Worm (Caenorhabditis elegans) whole organism, L2 larva: ENCODE data around the gene pkc-2.

Source experiments
- C34F6.9 ChIP-seq: fragments of 150-350 bp; optimal IDR thresholded peaks from 2 replicates; lab custom pipeline; 2014; ENCODE audit warnings: missing biosample characterization, missing genetic modification characterization
- F13H6.1 ChIP-seq: sonication (generic microtip); optimal IDR thresholded peaks from 2 replicates; lab custom pipeline; 2016; ENCODE audit warnings: missing genetic modification characterization, missing compliant biosample characterization
- Y55F3AM.14 ChIP-seq: fragments of 200-800 bp; sonication (Bioruptor generic); optimal IDR thresholded peaks from 2 replicates; lab custom pipeline; 2018; ENCODE audit warnings: mild to moderate bottlenecking, missing genetic modification characterization, missing compliant biosample characterization
- ZK546.5 ChIP-seq: sonication (generic microtip); optimal IDR thresholded peaks from 2 replicates; lab custom pipeline; 2017; ENCODE audit warnings: missing biosample characterization, missing genetic modification characterization
- ama-1 ChIP-seq: fragments of 150-350 bp; optimal IDR thresholded peaks from 2 replicates; lab custom pipeline; 2018; ENCODE audit warnings: inconsistent platforms
- blmp-1 ChIP-seq: sonication (generic microtip); optimal IDR thresholded peaks from 2 replicates; lab custom pipeline; 2017; ENCODE audit warnings: missing genetic modification characterization, mild to moderate bottlenecking, missing compliant biosample characterization, antibody characterized with exemption, moderate library complexity; ENCODE audit not compliant: insufficient read depth
- ceh-82 ChIP-seq: fragments of 150-350 bp; optimal IDR thresholded peaks from 2 replicates; lab custom pipeline; 2014; ENCODE audit warnings: missing biosample characterization, missing genetic modification characterization
- crh-2 ChIP-seq: sonication (generic microtip); optimal IDR thresholded peaks from 2 replicates; lab custom pipeline; 2017; ENCODE audit warnings: missing biosample characterization, missing genetic modification characterization
- dmd-4 ChIP-seq: sonication (generic microtip); optimal IDR thresholded peaks from 2 replicates; lab custom pipeline; 2017; ENCODE audit warnings: missing biosample characterization, missing genetic modification characterization
- egl-27 ChIP-seq: sonication (generic microtip); optimal IDR thresholded peaks from 3 replicates; lab custom pipeline; 2017; ENCODE audit warnings: missing biosample characterization, missing genetic modification reagents, missing genetic modification characterization
- elt-1 ChIP-seq: fragments of 150-350 bp; optimal IDR thresholded peaks from 2 replicates; lab custom pipeline; 2014; ENCODE audit warnings: missing biosample characterization, missing genetic modification characterization
- fos-1 ChIP-seq: fragments of 150-350 bp; optimal IDR thresholded peaks from 2 replicates; lab custom pipeline; 2014; ENCODE audit warnings: missing biosample characterization, missing genetic modification characterization
- gmeb-1 ChIP-seq: fragments of 150-350 bp; optimal IDR thresholded peaks from 2 replicates; lab custom pipeline; 2014; ENCODE audit warnings: missing biosample characterization, missing genetic modification characterization
- lin-11 ChIP-seq: fragments of 150-350 bp; sonication (generic microtip); optimal IDR thresholded peaks from 2 replicates; lab custom pipeline; 2014; ENCODE audit warnings: missing biosample characterization, missing genetic modification characterization, inconsistent platforms, mixed read lengths
- lin-13 ChIP-seq: fragments of 150-350 bp; optimal IDR thresholded peaks from 2 replicates; lab custom pipeline; 2014; ENCODE audit warnings: missing biosample characterization, missing genetic modification reagents, missing genetic modification characterization
- lin-39 ChIP-seq: fragments of 150-350 bp; optimal IDR thresholded peaks from 2 replicates; lab custom pipeline; 2014; ENCODE audit warnings: missing biosample characterization, missing genetic modification reagents, missing genetic modification characterization
- lsy-2 ChIP-seq, 2 experiments: fragments of 150-350 bp in 1 of 2; sonication (generic microtip) in 1 of 2; optimal IDR thresholded peaks; 2 replicates each; lab custom pipeline; 2014 to 2017; ENCODE audit warnings: missing biosample characterization in 2 of 2, missing genetic modification characterization in 2 of 2
- mab-5 ChIP-seq: fragments of 150-350 bp; optimal IDR thresholded peaks from 2 replicates; lab custom pipeline; 2014; ENCODE audit warnings: missing biosample characterization, missing genetic modification characterization
- nhr-12 ChIP-seq: fragments of 150-350 bp; optimal IDR thresholded peaks from 2 replicates; lab custom pipeline; 2014; ENCODE audit warnings: missing biosample characterization, missing genetic modification characterization
- nhr-129 ChIP-seq: fragments of 150-350 bp; optimal IDR thresholded peaks from 2 replicates; lab custom pipeline; 2014; ENCODE audit warnings: missing biosample characterization, missing genetic modification characterization
- nhr-21 ChIP-seq: fragments of 150-350 bp; optimal IDR thresholded peaks from 2 replicates; lab custom pipeline; 2014; ENCODE audit warnings: missing biosample characterization, missing genetic modification characterization
- nhr-25 ChIP-seq: fragments of 150-350 bp; sonication (generic microtip); optimal IDR thresholded peaks from 3 replicates; lab custom pipeline; 2014; ENCODE audit warnings: missing biosample characterization, missing genetic modification characterization
- nhr-6 ChIP-seq: fragments of 150-350 bp; optimal IDR thresholded peaks from 2 replicates; lab custom pipeline; 2014; ENCODE audit warnings: missing biosample characterization, missing genetic modification characterization
- sem-4 ChIP-seq: fragments of 150-350 bp; optimal IDR thresholded peaks from 2 replicates; lab custom pipeline; 2014; ENCODE audit warnings: missing biosample characterization, missing genetic modification reagents, missing genetic modification characterization
- skn-1 ChIP-seq: sonication (generic microtip); optimal IDR thresholded peaks from 2 replicates; lab custom pipeline; 2017; ENCODE audit warnings: missing biosample characterization, missing genetic modification characterization
- sma-3 ChIP-seq: sonication (generic microtip); optimal IDR thresholded peaks from 2 replicates; lab custom pipeline; 2016; ENCODE audit warnings: missing genetic modification reagents, missing genetic modification characterization, missing compliant biosample characterization
- sma-9 ChIP-seq, 2 experiments: fragments of 150-350 bp in 1 of 2; sonication (generic microtip) in 1 of 2; optimal IDR thresholded peaks; 2 replicates each; lab custom pipeline; 2014 to 2016; ENCODE audit warnings: missing genetic modification characterization in 2 of 2, mild to moderate bottlenecking in 1 of 2, missing biosample characterization in 1 of 2, missing compliant biosample characterization in 1 of 2, missing genetic modification reagents in 1 of 2, moderate library complexity in 1 of 2
- unc-39 ChIP-seq: fragments of 150-350 bp; optimal IDR thresholded peaks from 2 replicates; lab custom pipeline; 2014; ENCODE audit warnings: missing biosample characterization, missing genetic modification characterization
- unc-55 ChIP-seq: fragments of 150-350 bp; sonication (generic microtip); optimal IDR thresholded peaks from 3 replicates; lab custom pipeline; 2014; ENCODE audit warnings: missing biosample characterization, missing genetic modification reagents, missing genetic modification characterization
- unc-62 ChIP-seq: fragments of 150-350 bp; optimal IDR thresholded peaks from 2 replicates; lab custom pipeline; 2014; ENCODE audit warnings: missing biosample characterization, missing genetic modification reagents, missing genetic modification characterization
- ztf-1 ChIP-seq: fragments of 200-800 bp; sonication (Bioruptor generic); conservative IDR thresholded peaks from 2 replicates; pipeline ENCODE4 v1.3.6; 2022; ENCODE audit warnings: missing genetic modification characterization, missing compliant biosample characterization
- ztf-4 ChIP-seq: fragments of 150-350 bp; optimal IDR thresholded peaks from 2 replicates; lab custom pipeline; 2014; ENCODE audit warnings: missing biosample characterization, missing genetic modification characterization

Gene pkc-2

ce11 chrX:9428059-9428458 lies 63.4 kb downstream of the pkc-2 start, which contains the start of gene B0272.4:
B0272.4 (plus strand) TSS chrX:9428431.
- TF ChIP-seq crh-2 (peak; percentile 35), fos-1 (peak; percentile 95), unc-39 (no peak), ZK546.5 (tag; lab: Kevin White, UChicago) (no peak), nhr-21 (tag; lab: Kevin White, UChicago) (no peak), nhr-6 (tag; lab: Kevin White, UChicago) (no peak), ztf-1 (GFP tag; lab: Robert Waterston, UW) (no peak), gmeb-1 (tag; lab: Kevin White, UChicago) (peak; percentile 44), sma-9 (GFP tag; optimal IDR thresholded peaks at IDR 0.05; lab: Kevin White, UChicago) (peak; percentile 5), sma-9 (tag; optimal IDR thresholded peaks at IDR 0.05; lab: Kevin White, UChicago) (no peak), Y55F3AM.14 (GFP tag; lab: Kevin White, UChicago) (no peak), elt-1 (tag; lab: Kevin White, UChicago) (no peak)

- TF ChIP-seq unc-62 (GFP tag; lab: Kevin White, UChicago) (no peak), ceh-82 (tag; lab: Kevin White, UChicago) (no peak), ztf-4 (tag; lab: Kevin White, UChicago) (no peak), crh-2 (peak; percentile 73), lin-13 (GFP tag; lab: Kevin White, UChicago) (no peak), dmd-4 (no peak), nhr-6 (tag; lab: Kevin White, UChicago) (no peak), lsy-2 (tag; optimal IDR thresholded peaks at IDR 0.05; lab: Kevin White, UChicago) (peak in 1 of 2 experiments; percentile 39), sem-4 (tag; lab: Kevin White, UChicago) (peak; percentile 30), fos-1 (peak; percentile 65), sma-3 (peak; percentile 69), nhr-12 (no peak), Y55F3AM.14 (GFP tag; lab: Kevin White, UChicago) (no peak), sma-9 (GFP tag; optimal IDR thresholded peaks at IDR 0.05; lab: Kevin White, UChicago) (peak; percentile 69), sma-9 (tag; optimal IDR thresholded peaks at IDR 0.05; lab: Kevin White, UChicago) (no peak), C34F6.9 (no peak), blmp-1 (no peak), skn-1 (peak; percentile 5), nhr-25 (peak; percentile 46), gmeb-1 (tag; lab: Kevin White, UChicago) (peak; percentile 56), lin-11 (no peak), egl-27 (peak; percentile 29), lin-39 (tag; lab: Kevin White, UChicago) (no peak), ama-1 (lab: Kevin White, UChicago) (no peak), mab-5 (tag; lab: Kevin White, UChicago) (no peak), nhr-21 (tag; lab: Kevin White, UChicago) (peak; percentile 73), ZK546.5 (tag; lab: Kevin White, UChicago) (no peak), nhr-129 (tag; lab: Kevin White, UChicago) (peak; percentile 61), F13H6.1 (tag; lab: Kevin White, UChicago) (peak; percentile 67), unc-55 (GFP tag; lab: Kevin White, UChicago) (no peak)
These were observed 66.4 kb downstream of the pkc-2 start, which contains the start of gene B0272.3 for ce11 chrX:9431002-9431482. B0272.3 (plus strand) TSS chrX:9431432.
